Worm (Caenorhabditis elegans): ENCODE data around the gene daf-28.

- TF ChIP-seq ref-1 (GFP tag; conservative IDR thresholded peaks at IDR 0.05) (no peak), ztf-29 (GFP tag; IDR thresholded peaks at IDR 0.05) (no peak), klf-2 (GFP tag; conservative IDR thresholded peaks at IDR 0.05) (no peak), T22C8.4 (GFP tag; IDR thresholded peaks at IDR 0.05) (no peak), flt-1 (GFP tag; IDR thresholded peaks at IDR 0.05) (no peak), tab-1 (GFP tag; IDR thresholded peaks at IDR 0.05) (no peak), ztf-23 (GFP tag; IDR thresholded peaks at IDR 0.05) (no peak), med-1 (GFP tag; optimal IDR thresholded peaks at IDR 0.05; ENCODE audit: insufficient read depth) (no peak)
Measured at ce11 chrV:19778608-19779007, 36.3 kb upstream of the daf-28 start, which contains the start of gene fbxa-194.

Measured in whole organism, midembryonic.